Fruit fly (Drosophila melanogaster) whole organism, prepupa: ENCODE results near the gene mamo.
A peak's percentile ranks its signal among the peaks of the same experiment; 100 is the strongest.

Experiments used
- Blimp-1 ChIP-seq: fragments of 200-800 bp; sonication (Bioruptor generic); optimal IDR thresholded peaks from 3 replicates; lab custom pipeline; 2017; ENCODE audit warnings: missing biosample characterization, missing genetic modification characterization, mild to moderate bottlenecking, moderate library complexity, missing genetic modification reagents
- CG10669 ChIP-seq: fragments of 200-800 bp; sonication (Bioruptor generic); optimal IDR thresholded peaks from 3 replicates; lab custom pipeline; 2018; ENCODE audit warnings: missing biosample characterization, mild to moderate bottlenecking, missing genetic modification characterization, moderate library complexity
- CG11294 ChIP-seq: fragments of 200-800 bp; sonication (Bioruptor generic); IDR thresholded peaks from 2 replicates; pipeline ENCODE4 v1.3.6; 2022; ENCODE audit warnings: missing biosample characterization, missing genetic modification characterization
- CG11762 ChIP-seq: fragments of 200-800 bp; sonication (Bioruptor generic); optimal IDR thresholded peaks from 3 replicates; lab custom pipeline; 2016; ENCODE audit warnings: missing biosample characterization, missing genetic modification characterization; ENCODE audit not compliant: insufficient read depth
- CG11902 ChIP-seq: fragments of 200-800 bp; sonication (Bioruptor generic); optimal IDR thresholded peaks from 3 replicates; lab custom pipeline; 2016; ENCODE audit warnings: missing biosample characterization, missing genetic modification characterization
- CG15336 ChIP-seq: fragments of 200-800 bp; sonication (Bioruptor generic); IDR thresholded peaks from 2 replicates; pipeline ENCODE4 v1.3.6; 2022; ENCODE audit warnings: missing biosample characterization, missing genetic modification characterization
- CG1621 ChIP-seq: fragments of 200-800 bp; sonication (Bioruptor generic); optimal IDR thresholded peaks from 3 replicates; lab custom pipeline; 2018; ENCODE audit warnings: missing biosample characterization, mild to moderate bottlenecking, missing genetic modification characterization
- CG16779 ChIP-seq: fragments of 200-800 bp; sonication (Bioruptor generic); optimal IDR thresholded peaks from 3 replicates; lab custom pipeline; 2017; ENCODE audit warnings: missing biosample characterization, mild to moderate bottlenecking, missing genetic modification characterization
- CG31627 ChIP-seq: fragments of 200-800 bp; sonication (Bioruptor generic); optimal IDR thresholded peaks from 3 replicates; lab custom pipeline; 2016; ENCODE audit warnings: missing biosample characterization, missing genetic modification characterization
- CG32006 ChIP-seq: fragments of 200-800 bp; sonication (Bioruptor generic); optimal IDR thresholded peaks from 3 replicates; lab custom pipeline; 2017; ENCODE audit warnings: missing biosample characterization, mild to moderate bottlenecking, missing genetic modification characterization
- CG34406 ChIP-seq: fragments of 200-800 bp; sonication (Bioruptor generic); optimal IDR thresholded peaks from 3 replicates; lab custom pipeline; 2016; ENCODE audit warnings: missing biosample characterization, missing genetic modification characterization
- CG3919 ChIP-seq: fragments of 200-800 bp; sonication (Bioruptor generic); optimal IDR thresholded peaks from 3 replicates; lab custom pipeline; 2016; ENCODE audit warnings: missing biosample characterization, missing genetic modification characterization
- CG6163 ChIP-seq: fragments of 200-800 bp; sonication (Bioruptor generic); IDR thresholded peaks from 3 replicates; pipeline ENCODE4 v1.3.6; 2022; ENCODE audit warnings: missing biosample characterization, missing genetic modification characterization
- CG6276 ChIP-seq: fragments of 200-800 bp; sonication (Bioruptor generic); optimal IDR thresholded peaks from 2 replicates; lab custom pipeline; 2017; ENCODE audit warnings: missing biosample characterization, mild to moderate bottlenecking, missing genetic modification characterization
- CG6792 ChIP-seq: fragments of 200-800 bp; sonication (Bioruptor generic); optimal IDR thresholded peaks from 3 replicates; lab custom pipeline; 2016; ENCODE audit warnings: missing biosample characterization, missing genetic modification characterization
- CG6808 ChIP-seq: fragments of 200-800 bp; sonication (Bioruptor generic); optimal IDR thresholded peaks from 3 replicates; lab custom pipeline; 2017; ENCODE audit warnings: missing biosample characterization, missing genetic modification characterization, mild to moderate bottlenecking, moderate library complexity, missing genetic modification reagents
- CG7368 ChIP-seq: fragments of 200-800 bp; sonication (Bioruptor generic); optimal IDR thresholded peaks from 3 replicates; lab custom pipeline; 2016; ENCODE audit warnings: missing biosample characterization, missing genetic modification characterization
- CG8119 ChIP-seq: fragments of 200-800 bp; sonication (Bioruptor generic); IDR thresholded peaks from 3 replicates; pipeline ENCODE4 v1.3.6; 2022; ENCODE audit warnings: missing biosample characterization, missing genetic modification characterization
- CG8319 ChIP-seq: fragments of 200-800 bp; sonication (Bioruptor generic); optimal IDR thresholded peaks from 3 replicates; lab custom pipeline; 2016; ENCODE audit warnings: missing biosample characterization, missing genetic modification characterization
- CG8632 ChIP-seq: fragments of 200-800 bp; sonication (Bioruptor generic); optimal IDR thresholded peaks from 3 replicates; lab custom pipeline; 2016; ENCODE audit warnings: missing biosample characterization, missing genetic modification characterization
- Eip75B ChIP-seq: fragments of 200-800 bp; sonication (Bioruptor generic); optimal IDR thresholded peaks from 3 replicates; lab custom pipeline; 2016; ENCODE audit warnings: missing biosample characterization, missing genetic modification characterization
- Eip78C ChIP-seq: fragments of 200-800 bp; sonication (Bioruptor generic); peaks from one replicate; lab custom pipeline; 2016; ENCODE audit warnings: missing biosample characterization, missing genetic modification characterization
- Eip93F ChIP-seq: fragments of 200-800 bp; sonication (Bioruptor generic); optimal IDR thresholded peaks from 2 replicates; lab custom pipeline; 2016; ENCODE audit warnings: missing biosample characterization, mild to moderate bottlenecking, missing genetic modification characterization
- Ets96B ChIP-seq: fragments of 200-800 bp; optimal IDR thresholded peaks from 2 replicates; lab custom pipeline; 2019; ENCODE audit warnings: missing biosample characterization, mild to moderate bottlenecking, missing genetic modification characterization, moderate library complexity
- Gug ChIP-seq: fragments of 200-800 bp; sonication (Bioruptor generic); IDR thresholded peaks from 2 replicates; pipeline ENCODE4 v1.3.6; 2022; ENCODE audit warnings: missing biosample characterization, missing genetic modification characterization
- Hr39 ChIP-seq: fragments of 200-800 bp; sonication (Bioruptor generic); optimal IDR thresholded peaks from 2 replicates; lab custom pipeline; 2016; ENCODE audit warnings: missing biosample characterization, missing genetic modification characterization
- Hr4 ChIP-seq: fragments of 200-800 bp; sonication (Bioruptor generic); optimal IDR thresholded peaks from 3 replicates; lab custom pipeline; 2016; ENCODE audit warnings: missing biosample characterization, missing genetic modification characterization
- Lpt ChIP-seq: fragments of 200-800 bp; sonication (Bioruptor generic); optimal IDR thresholded peaks from 3 replicates; lab custom pipeline; 2016; ENCODE audit warnings: missing biosample characterization, missing genetic modification characterization
- OdsH ChIP-seq: fragments of 200-800 bp; sonication (Bioruptor generic); optimal IDR thresholded peaks from 3 replicates; lab custom pipeline; 2016; ENCODE audit warnings: missing biosample characterization, missing genetic modification characterization
- Smox ChIP-seq: fragments of 200-800 bp; sonication (Bioruptor generic); optimal IDR thresholded peaks from 3 replicates; lab custom pipeline; 2016; ENCODE audit warnings: missing biosample characterization, missing genetic modification characterization
- Sox14 ChIP-seq: fragments of 200-800 bp; sonication (Bioruptor generic); optimal IDR thresholded peaks from 3 replicates; lab custom pipeline; 2016; ENCODE audit warnings: missing biosample characterization, missing genetic modification characterization
- Sox15 ChIP-seq: fragments of 200-800 bp; sonication (Bioruptor generic); optimal IDR thresholded peaks from 3 replicates; lab custom pipeline; 2016; ENCODE audit warnings: missing biosample characterization, missing genetic modification characterization
- achi ChIP-seq: fragments of 200-800 bp; sonication (Bioruptor generic); optimal IDR thresholded peaks from 3 replicates; lab custom pipeline; 2016; ENCODE audit warnings: missing biosample characterization, missing genetic modification characterization
- dac ChIP-seq: fragments of 200-800 bp; sonication (Bioruptor generic); optimal IDR thresholded peaks from 2 replicates; lab custom pipeline; 2017; ENCODE audit warnings: missing biosample characterization, mild to moderate bottlenecking, missing genetic modification characterization
- dsx ChIP-seq: fragments of 200-800 bp; optimal IDR thresholded peaks from 3 replicates; lab custom pipeline; 2019; ENCODE audit warnings: missing biosample characterization, mild to moderate bottlenecking, missing genetic modification characterization, moderate library complexity; ENCODE audit not compliant: poor library complexity, severe bottlenecking
- eg ChIP-seq: fragments of 200-800 bp; sonication (Bioruptor generic); IDR thresholded peaks from 3 replicates; pipeline ENCODE4 v1.3.6; 2022; ENCODE audit warnings: missing biosample characterization, missing genetic modification characterization
- esn ChIP-seq: fragments of 200-800 bp; sonication (Bioruptor generic); optimal IDR thresholded peaks from 2 replicates; lab custom pipeline; 2016; ENCODE audit warnings: missing biosample characterization, mild to moderate bottlenecking, missing genetic modification characterization, moderate library complexity
- fd59A ChIP-seq: fragments of 200-800 bp; sonication (Bioruptor generic); optimal IDR thresholded peaks from 2 replicates; lab custom pipeline; 2017; ENCODE audit warnings: missing biosample characterization, mild to moderate bottlenecking, missing genetic modification characterization, missing genetic modification reagents
- fkh ChIP-seq: fragments of 200-800 bp; sonication (Bioruptor generic); optimal IDR thresholded peaks from 3 replicates; lab custom pipeline; 2017; ENCODE audit warnings: missing biosample characterization, mild to moderate bottlenecking, missing genetic modification characterization, moderate library complexity
- lz ChIP-seq: fragments of 200-800 bp; sonication (Bioruptor generic); optimal IDR thresholded peaks from 3 replicates; lab custom pipeline; 2016; ENCODE audit warnings: missing biosample characterization, missing genetic modification characterization
- net ChIP-seq: fragments of 200-800 bp; sonication (Bioruptor generic); optimal IDR thresholded peaks from 3 replicates; lab custom pipeline; 2016; ENCODE audit warnings: missing biosample characterization, missing genetic modification characterization
- pdm3 ChIP-seq: fragments of 200-800 bp; sonication (Bioruptor generic); optimal IDR thresholded peaks from 3 replicates; lab custom pipeline; 2016; ENCODE audit warnings: missing biosample characterization, missing genetic modification characterization
- salr ChIP-seq, 2 experiments: fragments of 200-800 bp; sonication (Bioruptor generic); optimal IDR thresholded peaks; 3 replicates each; lab custom pipeline; 2016 to 2018; ENCODE audit warnings: missing biosample characterization in 2 of 2, missing genetic modification characterization in 2 of 2, mild to moderate bottlenecking in 1 of 2
- spab ChIP-seq: fragments of 200-800 bp; sonication (Bioruptor generic); optimal IDR thresholded peaks from 2 replicates; lab custom pipeline; 2017; ENCODE audit warnings: missing biosample characterization, mild to moderate bottlenecking, missing genetic modification characterization, missing genetic modification reagents
- svp ChIP-seq: fragments of 200-800 bp; sonication (Bioruptor generic); peaks from one replicate; lab custom pipeline; 2016; ENCODE audit warnings: missing biosample characterization, missing genetic modification characterization
- topi ChIP-seq: fragments of 200-800 bp; sonication (Bioruptor generic); optimal IDR thresholded peaks from 3 replicates; lab custom pipeline; 2016; ENCODE audit warnings: missing biosample characterization, missing genetic modification characterization
- vri ChIP-seq: fragments of 200-800 bp; sonication (Bioruptor generic); optimal IDR thresholded peaks from 3 replicates; lab custom pipeline; 2016; ENCODE audit warnings: missing biosample characterization, mild to moderate bottlenecking, missing genetic modification characterization

The mamo gene

DNA sequence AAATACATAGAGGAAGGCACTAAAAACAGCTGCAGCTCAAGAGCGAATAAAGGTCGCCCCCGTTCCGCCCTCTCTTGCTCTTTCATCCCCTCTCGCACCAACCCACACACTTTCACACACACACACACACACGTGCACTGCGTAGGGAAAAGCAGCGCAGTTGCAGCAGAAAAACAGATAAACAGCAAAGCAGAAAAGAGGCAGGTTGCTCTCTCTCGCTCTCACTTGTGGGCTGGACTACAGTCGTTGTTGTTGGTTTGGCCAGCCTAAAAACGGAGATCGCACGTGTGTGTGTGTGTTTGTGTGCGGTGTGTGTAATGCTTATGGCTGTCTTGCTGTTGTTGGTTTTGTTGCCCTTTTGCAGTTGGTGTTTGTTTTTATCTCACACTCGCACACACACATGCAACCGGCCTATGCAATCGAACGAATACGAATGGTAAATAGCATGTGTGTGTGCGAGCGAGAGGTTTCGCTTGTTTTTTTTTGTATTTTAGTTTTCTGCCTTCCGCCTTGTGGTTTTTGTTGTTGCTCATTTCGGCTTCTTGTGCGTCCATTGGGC, 4.5 kb upstream of the mamo start (continued):
- TF ChIP-seq CG6276 (peak; percentile 76), CG11762 (GFP tag; lab: Kevin White, UChicago) (peak; percentile 53), pdm3 (GFP tag; lab: Kevin White, UChicago) (peak; percentile 37), net (GFP tag; lab: Kevin White, UChicago) (peak; percentile 58), CG8119 (peak; percentile 75), OdsH (GFP tag; lab: Kevin White, UChicago) (peak; percentile 30), CG34406 (GFP tag; lab: Kevin White, UChicago) (peak; percentile 65), Sox14 (peak; percentile 52), CG1621 (tag; lab: Kevin White, UChicago) (peak; percentile 72), dsx (GFP tag; lab: Kevin White, UChicago) (peak; percentile 19), CG6808 (GFP tag; lab: Kevin White, UChicago) (peak; percentile 88), CG3919 (GFP tag; lab: Kevin White, UChicago) (peak; percentile 59), Lpt (peak; percentile 78), CG31627 (GFP tag; lab: Kevin White, UChicago) (no peak), Smox (GFP tag; lab: Kevin White, UChicago) (no peak), CG11294 (GFP tag; lab: Robert Waterston, UW) (no peak)

DNA sequence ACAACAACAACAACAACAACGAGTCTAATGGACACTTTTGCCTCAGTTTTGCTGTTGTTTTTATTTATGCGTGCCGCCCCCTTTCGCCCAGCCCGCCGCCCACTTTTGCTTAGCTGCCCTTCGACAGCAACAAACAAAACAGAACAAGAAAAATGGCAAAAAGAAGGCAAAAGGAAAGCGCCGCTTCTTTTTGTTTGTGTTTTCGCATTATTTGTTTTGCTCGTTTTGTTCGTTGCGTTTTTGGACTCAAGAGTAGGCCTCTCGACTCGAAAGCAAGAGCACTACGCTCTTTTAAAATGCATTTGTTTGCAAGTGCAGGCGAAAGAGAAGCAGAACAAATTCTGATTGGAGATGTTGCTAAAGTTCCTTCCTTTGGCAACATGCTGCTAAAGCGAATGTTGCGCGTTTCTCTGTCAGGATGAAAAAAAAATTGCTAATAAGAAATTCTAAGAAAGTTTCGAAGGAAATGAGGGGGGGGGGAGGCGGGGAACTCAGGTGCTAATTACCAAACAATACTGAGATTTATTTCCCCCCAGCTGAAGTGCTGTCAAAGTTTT, 2.9 kb upstream of the mamo start:
- TF ChIP-seq CG6808 (GFP tag; lab: Kevin White, UChicago), result peak; percentile 87
- peak; percentile 11 for TF ChIP-seq Blimp-1
- TF ChIP-seq vri, result peak; percentile 39
- TF ChIP-seq dac, result peak; percentile 18
- no peak for TF ChIP-seq Hr4 (GFP tag; lab: Kevin White, UChicago)
- no peak for TF ChIP-seq lz (GFP tag; lab: Kevin White, UChicago)
- peak; percentile 69 for TF ChIP-seq CG7368 (GFP tag; lab: Kevin White, UChicago)
- TF ChIP-seq CG11902 (GFP tag; lab: Kevin White, UChicago), result no peak
- TF ChIP-seq Ets96B, result peak; percentile 76
- TF ChIP-seq CG6792 (GFP tag; lab: Kevin White, UChicago), result peak; percentile 1
- peak; percentile 44 for TF ChIP-seq CG32006
- TF ChIP-seq Sox14, result no peak
- TF ChIP-seq salr (GFP tag; optimal IDR thresholded peaks at IDR 0.05; lab: Kevin White, UChicago), result peak; percentile 56 to 68
- peak; percentile 90 for TF ChIP-seq eg (GFP tag; lab: Robert Waterston, UW)
- peak; percentile 31; the same call in 1 of the 2 replicates for TF ChIP-seq Gug (GFP tag; lab: Robert Waterston, UW)
- no peak for TF ChIP-seq Sox15 (GFP tag; lab: Kevin White, UChicago)
- TF ChIP-seq Smox (GFP tag; lab: Kevin White, UChicago), result no peak
- TF ChIP-seq spab (GFP tag; lab: Kevin White, UChicago), result peak; percentile 82
- TF ChIP-seq CG11762 (GFP tag; lab: Kevin White, UChicago), result peak; percentile 15
- no peak for TF ChIP-seq Eip93F
- TF ChIP-seq CG8119, result peak; percentile 80
- TF ChIP-seq CG16779 (tag; lab: Kevin White, UChicago), result peak; percentile 88
- TF ChIP-seq esn (GFP tag; lab: Kevin White, UChicago), result no peak
- TF ChIP-seq Eip75B (GFP tag; lab: Kevin White, UChicago), result peak; percentile 47
- no peak for TF ChIP-seq Hr39 (GFP tag; lab: Kevin White, UChicago)
- TF ChIP-seq CG10669, result peak; percentile 79
- TF ChIP-seq CG1621 (tag; lab: Kevin White, UChicago), result peak; percentile 87
- TF ChIP-seq fkh (GFP tag; lab: Kevin White, UChicago), result no peak
- TF ChIP-seq achi, result peak; percentile 53
- TF ChIP-seq CG15336 (GFP tag; lab: Robert Waterston, UW), result peak; percentile 62
- peak; percentile 80 for TF ChIP-seq CG6276
- TF ChIP-seq CG34406 (GFP tag; lab: Kevin White, UChicago), result peak; percentile 32
- peak; percentile 4 for TF ChIP-seq topi (GFP tag; lab: Kevin White, UChicago)
- TF ChIP-seq svp (GFP tag; lab: Kevin White, UChicago), result peak; percentile 39
- TF ChIP-seq CG11294 (GFP tag; lab: Robert Waterston, UW), result no peak; the same call in 1 of the 2 replicates
- TF ChIP-seq fd59A (GFP tag; lab: Kevin White, UChicago), result peak; percentile 55
- peak; percentile 95 for TF ChIP-seq CG6163 (GFP tag; lab: Robert Waterston, UW)
- TF ChIP-seq CG8632 (GFP tag; lab: Kevin White, UChicago), result peak; percentile 43
- TF ChIP-seq Eip78C (GFP tag; lab: Kevin White, UChicago), result peak; percentile 13
- no peak for TF ChIP-seq CG8319
